Fruit fly (Drosophila melanogaster): ENCODE results near the gene CG42540.

DNA sequence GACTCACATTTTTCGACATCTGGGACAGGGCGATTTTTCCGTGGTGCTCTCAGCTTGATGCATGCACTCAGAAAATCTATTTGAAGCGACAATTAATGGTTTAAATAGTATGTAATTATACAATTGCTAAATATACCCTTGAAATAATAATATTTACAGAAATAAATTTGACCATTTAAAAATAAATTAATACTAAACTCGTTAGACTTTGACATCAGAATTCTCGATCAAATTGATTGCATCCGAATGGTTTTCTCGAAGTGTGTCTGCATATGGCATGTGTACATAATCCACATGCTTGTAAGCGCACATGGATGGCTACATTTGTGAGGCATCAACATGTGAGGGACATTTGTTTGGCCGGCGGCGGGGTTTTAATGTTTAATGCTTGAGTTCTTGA lies 9.2 kb upstream of the CG42540 start:
- no peak for TF ChIP-seq pan (optimal IDR thresholded peaks at IDR 0.05)
- TF ChIP-seq Dll (optimal IDR thresholded peaks at IDR 0.05): no peak

Measured in whole organism.